Fruit fly (Drosophila melanogaster) whole organism, embryonic: ENCODE measurements around the gene CG7231.

Experiments used
- B-H2 ChIP-seq: fragments of 200-800 bp; sonication (Bioruptor generic); optimal IDR thresholded peaks from 2 replicates; lab custom pipeline; 2018; ENCODE audit warnings: missing biosample characterization, mild to moderate bottlenecking, missing genetic modification characterization
- CG10147 ChIP-seq: fragments of 200-800 bp; sonication (Bioruptor generic); optimal IDR thresholded peaks from 2 replicates; lab custom pipeline; 2019; ENCODE audit warnings: missing biosample characterization, mild to moderate bottlenecking, missing genetic modification characterization, moderate library complexity
- CG11085 ChIP-seq: fragments of 200-800 bp; sonication (Bioruptor generic); IDR thresholded peaks from 2 replicates; pipeline ENCODE4 v1.3.6; 2022; ENCODE audit warnings: missing biosample characterization, missing genetic modification characterization
- CG13624 ChIP-seq: fragments of 200-800 bp; sonication (Bioruptor generic); optimal IDR thresholded peaks from 2 replicates; lab custom pipeline; 2016; ENCODE audit warnings: missing biosample characterization, missing genetic modification characterization
- CG14014 ChIP-seq: fragments of 200-800 bp; sonication (Bioruptor generic); IDR thresholded peaks from 2 replicates; pipeline ENCODE4 v1.3.6; 2022; ENCODE audit warnings: missing biosample characterization, missing genetic modification characterization
- CG15011 ChIP-seq: fragments of 200-800 bp; sonication (Bioruptor generic); optimal IDR thresholded peaks from 3 replicates; lab custom pipeline; 2018; ENCODE audit warnings: missing biosample characterization, mild to moderate bottlenecking, missing genetic modification characterization
- CG1603 ChIP-seq: fragments of 200-800 bp; sonication (Bioruptor generic); optimal IDR thresholded peaks from 2 replicates; lab custom pipeline; 2019; ENCODE audit warnings: missing biosample characterization, mild to moderate bottlenecking, missing genetic modification characterization, moderate library complexity
- CG16779 ChIP-seq: fragments of 200-800 bp; sonication (Bioruptor generic); IDR thresholded peaks from 2 replicates; pipeline ENCODE4 v1.3.6; 2022; ENCODE audit warnings: missing biosample characterization, missing genetic modification characterization
- CG2116 ChIP-seq: fragments of 200-800 bp; sonication (Bioruptor generic); optimal IDR thresholded peaks from 3 replicates; lab custom pipeline; 2018; ENCODE audit warnings: missing biosample characterization, mild to moderate bottlenecking, missing genetic modification characterization
- CG31365 ChIP-seq: fragments of 200-800 bp; sonication (Bioruptor generic); optimal IDR thresholded peaks from 2 replicates; lab custom pipeline; 2018; ENCODE audit warnings: missing biosample characterization, mild to moderate bottlenecking, missing genetic modification characterization
- CG31388 ChIP-seq: fragments of 200-800 bp; sonication (Bioruptor generic); optimal IDR thresholded peaks from 2 replicates; lab custom pipeline; 2016; ENCODE audit warnings: missing biosample characterization, missing genetic modification characterization
- CG32532 ChIP-seq: fragments of 200-800 bp; sonication (Bioruptor generic); IDR thresholded peaks from 2 replicates; pipeline ENCODE4 v1.3.6; 2022; ENCODE audit warnings: missing biosample characterization, missing genetic modification characterization
- CG32767 ChIP-seq: fragments of 200-800 bp; sonication (Bioruptor generic); IDR thresholded peaks from 2 replicates; pipeline ENCODE4 v1.3.6; 2022; ENCODE audit warnings: missing biosample characterization, missing genetic modification characterization
- CG42726 ChIP-seq: fragments of 200-800 bp; sonication (Bioruptor generic); IDR thresholded peaks from 2 replicates; pipeline ENCODE4 v1.3.6; 2022; ENCODE audit warnings: missing biosample characterization, missing genetic modification characterization; ENCODE audit not compliant: partially characterized antibody
- CG4404 ChIP-seq: fragments of 200-800 bp; sonication (Bioruptor generic); IDR thresholded peaks from 2 replicates; pipeline ENCODE4 v1.3.6; 2022; ENCODE audit warnings: missing biosample characterization, missing genetic modification characterization
- CG4617 ChIP-seq: fragments of 200-800 bp; sonication (Bioruptor generic); optimal IDR thresholded peaks from 3 replicates; lab custom pipeline; 2016; ENCODE audit warnings: missing biosample characterization, missing genetic modification characterization, borderline replicate concordance
- CG6813 ChIP-seq: fragments of 200-800 bp; sonication (Bioruptor generic); optimal IDR thresholded peaks from 2 replicates; lab custom pipeline; 2017; ENCODE audit warnings: missing biosample characterization, missing genetic modification characterization, mild to moderate bottlenecking, moderate library complexity, missing genetic modification reagents
- CG7987 ChIP-seq: fragments of 200-800 bp; sonication (Bioruptor generic); optimal IDR thresholded peaks from 2 replicates; lab custom pipeline; 2018; ENCODE audit warnings: missing biosample characterization, mild to moderate bottlenecking, missing genetic modification characterization, moderate library complexity
- CG8924 ChIP-seq: fragments of 200-800 bp; optimal IDR thresholded peaks from 3 replicates; lab custom pipeline; 2019; ENCODE audit warnings: missing biosample characterization, mild to moderate bottlenecking, missing genetic modification characterization, moderate library complexity
- Fer3 ChIP-seq: fragments of 200-800 bp; sonication (Bioruptor generic); optimal IDR thresholded peaks from 2 replicates; lab custom pipeline; 2018; ENCODE audit warnings: missing biosample characterization, mild to moderate bottlenecking, missing genetic modification characterization, moderate library complexity
- HmgD ChIP-seq: fragments of 200-800 bp; sonication (Bioruptor generic); optimal IDR thresholded peaks from 3 replicates; lab custom pipeline; 2016; ENCODE audit warnings: missing biosample characterization, missing genetic modification characterization
- Hmx ChIP-seq: fragments of 200-800 bp; sonication (Bioruptor generic); optimal IDR thresholded peaks from 2 replicates; lab custom pipeline; 2016; ENCODE audit warnings: missing biosample characterization, missing genetic modification characterization
- Med ChIP-seq: fragments of 200-800 bp; sonication (Bioruptor generic); peaks from one replicate; lab custom pipeline; 2016; ENCODE audit warnings: missing biosample characterization, missing genetic modification characterization, mild to moderate bottlenecking, inconsistent platforms, moderate library complexity
- Nf-YC ChIP-seq: fragments of 200-800 bp; optimal IDR thresholded peaks from 3 replicates; lab custom pipeline; 2019; ENCODE audit warnings: missing biosample characterization, mild to moderate bottlenecking, missing genetic modification characterization, moderate library complexity
- aop ChIP-seq: fragments of 200-800 bp; sonication (Bioruptor generic); IDR thresholded peaks from 2 replicates; pipeline ENCODE4 v1.3.6; 2022; ENCODE audit warnings: missing biosample characterization, missing genetic modification characterization
- bcd ChIP-seq: fragments of 200-800 bp; sonication (Bioruptor generic); optimal IDR thresholded peaks from 2 replicates; lab custom pipeline; 2017; ENCODE audit warnings: missing biosample characterization, mild to moderate bottlenecking, missing genetic modification characterization
- bigmax ChIP-seq: fragments of 200-800 bp; sonication (Bioruptor generic); optimal IDR thresholded peaks from 2 replicates; lab custom pipeline; 2018; ENCODE audit warnings: missing biosample characterization, mild to moderate bottlenecking, missing genetic modification characterization
- br ChIP-seq: fragments of >200 bp; optimal IDR thresholded peaks from 2 replicates; lab custom pipeline; 2017
- crol ChIP-seq: fragments of 200-800 bp; sonication (Bioruptor generic); IDR thresholded peaks from 2 replicates; pipeline ENCODE4 v1.3.6; 2022; ENCODE audit warnings: missing biosample characterization, missing genetic modification characterization
- dati ChIP-seq: fragments of 200-800 bp; sonication (Bioruptor generic); IDR thresholded peaks from 2 replicates; pipeline ENCODE4 v1.3.6; 2022; ENCODE audit warnings: missing biosample characterization, missing genetic modification characterization
- grau ChIP-seq: fragments of 200-800 bp; optimal IDR thresholded peaks from 3 replicates; lab custom pipeline; 2019; ENCODE audit warnings: missing biosample characterization, mild to moderate bottlenecking, missing genetic modification characterization, moderate library complexity
- ind ChIP-seq: fragments of 200-800 bp; sonication (Bioruptor generic); optimal IDR thresholded peaks from 3 replicates; lab custom pipeline; 2016; ENCODE audit warnings: missing biosample characterization, missing genetic modification characterization
- knrl ChIP-seq: fragments of 200-800 bp; sonication (Bioruptor generic); IDR thresholded peaks from 3 replicates; pipeline ENCODE4 v1.3.6; 2022; ENCODE audit warnings: missing biosample characterization, missing genetic modification characterization; ENCODE audit not compliant: partially characterized antibody
- lola ChIP-seq, 3 experiments: fragments of >200 bp in 2 of 3; fragments of 200-800 bp in 1 of 3; sonication (Bioruptor generic) in 1 of 3; optimal IDR thresholded peaks; 2 replicates each; lab custom pipeline; 2017 to 2019; ENCODE audit warnings: missing biosample characterization in 3 of 3, missing genetic modification characterization in 3 of 3, mild to moderate bottlenecking in 1 of 3, moderate library complexity in 1 of 3
- nerfin-2 ChIP-seq: fragments of 200-800 bp; sonication (Bioruptor generic); IDR thresholded peaks from 2 replicates; pipeline ENCODE4 v1.3.6; 2022; ENCODE audit warnings: missing biosample characterization, missing genetic modification characterization; ENCODE audit not compliant: partially characterized antibody
- nom ChIP-seq: fragments of 200-800 bp; sonication (Bioruptor generic); optimal IDR thresholded peaks from 2 replicates; lab custom pipeline; 2017; ENCODE audit warnings: missing biosample characterization, missing genetic modification characterization, mild to moderate bottlenecking, moderate library complexity, missing genetic modification reagents
- odd ChIP-seq: fragments of 200-800 bp; sonication (Bioruptor generic); optimal IDR thresholded peaks from 2 replicates; lab custom pipeline; 2017; ENCODE audit warnings: missing biosample characterization, mild to moderate bottlenecking, missing genetic modification characterization
- row ChIP-seq: fragments of 200-800 bp; sonication (Bioruptor generic); IDR thresholded peaks from 3 replicates; pipeline ENCODE4 v1.3.6; 2022; ENCODE audit warnings: missing biosample characterization, missing genetic modification characterization
- sens ChIP-seq: fragments of 200-800 bp; sonication (Bioruptor generic); peaks from one replicate; lab custom pipeline; 2016; ENCODE audit warnings: missing biosample characterization, missing genetic modification characterization
- trh ChIP-seq: fragments of 200-800 bp; sonication (Bioruptor generic); optimal IDR thresholded peaks from 2 replicates; lab custom pipeline; 2016; ENCODE audit warnings: missing biosample characterization, missing genetic modification characterization
- tup ChIP-seq: fragments of 200-800 bp; sonication (Bioruptor generic); optimal IDR thresholded peaks from 2 replicates; lab custom pipeline; 2016; ENCODE audit warnings: missing biosample characterization, mild to moderate bottlenecking, missing genetic modification characterization, moderate library complexity

The CG7231 gene

DNA sequence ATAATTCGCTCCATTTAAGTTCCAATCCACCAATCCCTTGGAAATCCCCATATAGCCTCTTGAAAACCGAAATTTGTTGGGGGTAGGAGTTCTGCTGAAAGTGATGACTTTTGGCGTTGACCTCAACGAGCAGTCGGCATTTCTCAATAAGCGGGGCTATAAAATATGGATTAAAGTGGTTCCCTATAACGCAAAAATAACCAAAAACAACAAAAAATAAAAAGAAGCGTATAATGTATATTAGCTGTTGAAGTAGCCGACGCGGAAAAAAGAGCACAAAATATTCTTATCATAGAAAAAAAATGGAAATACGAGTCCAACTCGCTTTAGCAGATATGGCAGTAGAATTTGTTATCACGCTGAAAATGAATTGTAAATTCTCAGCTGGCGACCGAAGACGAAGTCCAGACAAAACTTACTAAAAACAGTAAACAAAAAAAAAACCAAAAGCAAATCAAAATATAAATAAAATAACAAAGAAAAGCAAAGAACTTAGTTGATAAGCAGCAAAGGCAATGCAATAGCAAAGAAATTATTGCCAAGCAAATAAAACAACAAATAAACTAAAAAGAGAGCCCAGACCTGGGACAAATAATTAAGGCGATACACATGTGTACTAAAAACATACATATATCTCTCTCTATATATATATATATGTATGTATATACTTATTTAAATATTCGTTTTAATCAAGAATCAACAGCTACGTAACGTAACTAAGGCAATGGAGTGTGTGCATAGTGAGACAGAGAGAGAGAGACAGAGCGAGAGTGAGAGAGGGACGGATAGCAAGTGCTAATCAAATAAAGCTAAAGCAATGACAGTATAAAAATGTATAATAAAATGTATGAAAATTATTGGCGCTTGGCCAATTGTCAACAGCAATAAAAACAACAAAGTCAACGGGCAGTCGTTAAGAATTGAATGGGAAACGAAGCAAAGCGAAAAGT is 22.9 kb upstream of the CG7231 start (continued):
- TF ChIP-seq CG6813: peak; percentile 79
- peak; percentile 6 for TF ChIP-seq CG2116 (GFP tag; lab: Kevin White, UChicago)
- no peak for TF ChIP-seq lola (GFP tag; optimal IDR thresholded peaks at IDR 0.05; lab: Kevin White, UChicago)
- TF ChIP-seq aop (GFP tag; lab: Robert Waterston, UW): no peak
- TF ChIP-seq CG42726: no peak
- no peak for TF ChIP-seq CG4404
- TF ChIP-seq Fer3 (tag; lab: Kevin White, UChicago): peak; percentile 67
- TF ChIP-seq CG16779 (GFP tag; lab: Robert Waterston, UW): no peak
- TF ChIP-seq Hmx: no peak
- peak; percentile 50; the same call in 1 of the 2 replicates for TF ChIP-seq CG11085 (GFP tag; lab: Robert Waterston, UW)
- TF ChIP-seq CG15011 (GFP tag; lab: Kevin White, UChicago): peak; percentile 75
- TF ChIP-seq odd (GFP tag; lab: Kevin White, UChicago): peak; percentile 47
- TF ChIP-seq dati (GFP tag; lab: Robert Waterston, UW): no peak
- TF ChIP-seq CG13624: no peak
- TF ChIP-seq CG32532 (GFP tag; lab: Robert Waterston, UW): peak; percentile 40
- no peak for TF ChIP-seq bigmax (GFP tag; lab: Kevin White, UChicago)
- TF ChIP-seq CG8924 (tag; lab: Kevin White, UChicago): peak; percentile 11
- no peak for TF ChIP-seq ind
- TF ChIP-seq trh (GFP tag; lab: Kevin White, UChicago): no peak
- TF ChIP-seq nerfin-2 (GFP tag; lab: Robert Waterston, UW): no peak
- no peak for TF ChIP-seq CG1603 (tag; lab: Kevin White, UChicago)
- TF ChIP-seq br (lab: Kevin White, UChicago): no peak
- no peak for TF ChIP-seq knrl (GFP tag; lab: Robert Waterston, UW)
- TF ChIP-seq, all 482 proteins: peak for 133

DNA sequence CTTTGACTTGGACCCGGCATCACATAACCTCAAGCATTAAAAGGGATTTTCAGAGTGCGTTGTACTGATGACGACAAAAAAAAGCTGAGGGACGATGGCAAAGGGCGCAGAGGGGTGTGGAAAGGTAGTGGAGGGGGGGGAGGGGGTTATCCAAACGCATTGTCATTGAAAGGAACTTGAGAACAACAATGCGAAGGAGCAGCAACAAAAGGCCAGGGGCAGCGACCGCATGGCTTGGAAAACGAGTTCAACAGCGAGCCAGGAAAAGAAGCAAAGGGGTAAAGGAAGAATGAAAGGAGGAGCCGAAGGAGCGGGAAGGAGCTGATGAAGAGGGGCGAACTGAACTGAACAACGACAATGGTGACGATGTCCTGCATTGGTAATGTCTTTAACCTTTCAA is 21.5 kb upstream of the CG7231 start:
- no peak for TF ChIP-seq tup
- no peak for TF ChIP-seq HmgD (GFP tag; lab: Kevin White, UChicago)
- TF ChIP-seq nom (GFP tag; lab: Kevin White, UChicago): peak; percentile 25
- TF ChIP-seq CG31365 (tag; lab: Kevin White, UChicago): no peak
- no peak for TF ChIP-seq Nf-YC
- no peak for TF ChIP-seq B-H2 (GFP tag; lab: Kevin White, UChicago)
- no peak for TF ChIP-seq bcd (GFP tag; lab: Kevin White, UChicago)
- TF ChIP-seq CG14014 (GFP tag; lab: Robert Waterston, UW): no peak
- peak; percentile 10 for TF ChIP-seq Med (GFP tag; lab: Kevin White, UChicago)
- TF ChIP-seq CG10147: no peak
- TF ChIP-seq row (GFP tag; lab: Robert Waterston, UW): no peak
- TF ChIP-seq crol (GFP tag; lab: Robert Waterston, UW): peak; percentile 74
- TF ChIP-seq CG7987: no peak
- no peak for TF ChIP-seq CG32767 (GFP tag; lab: Robert Waterston, UW)
- TF ChIP-seq grau (tag; lab: Kevin White, UChicago): no peak
- TF ChIP-seq sens (GFP tag; lab: Kevin White, UChicago): no peak
- TF ChIP-seq CG31388: no peak
- no peak for TF ChIP-seq CG4617 (GFP tag; lab: Kevin White, UChicago)
